Fruit fly (Drosophila melanogaster) whole organism, embryonic: Measurements from ENCODE around the gene Hnf4.

ENCODE experiments used
- Adf1 ChIP-seq: fragments of 200-800 bp; sonication (Bioruptor generic); IDR thresholded peaks from 2 replicates; pipeline ENCODE4 v1.3.6; 2022; ENCODE audit warnings: missing biosample characterization, missing genetic modification characterization
- CG11247 ChIP-seq: fragments of 200-800 bp; sonication (Bioruptor generic); IDR thresholded peaks from 2 replicates; pipeline ENCODE4 v1.3.6; 2022; ENCODE audit warnings: missing biosample characterization, missing genetic modification characterization
- CG12071 ChIP-seq: fragments of 200-800 bp; sonication (Bioruptor generic); optimal IDR thresholded peaks from 3 replicates; lab custom pipeline; 2018; ENCODE audit warnings: missing biosample characterization, mild to moderate bottlenecking, missing genetic modification characterization
- CG12104 ChIP-seq: fragments of 200-800 bp; sonication (Bioruptor generic); optimal IDR thresholded peaks from 3 replicates; lab custom pipeline; 2016; ENCODE audit warnings: missing biosample characterization, missing genetic modification characterization
- CG12299 ChIP-seq: fragments of 200-800 bp; sonication (Bioruptor generic); optimal IDR thresholded peaks from 2 replicates; lab custom pipeline; 2018; ENCODE audit warnings: missing biosample characterization, mild to moderate bottlenecking, missing genetic modification characterization
- CG12391 ChIP-seq: fragments of 200-800 bp; sonication (Bioruptor generic); optimal IDR thresholded peaks from 3 replicates; lab custom pipeline; 2018; ENCODE audit warnings: missing biosample characterization, mild to moderate bottlenecking, missing genetic modification characterization, moderate library complexity
- CG15514 ChIP-seq: fragments of 200-800 bp; sonication (Bioruptor generic); optimal IDR thresholded peaks from 3 replicates; lab custom pipeline; 2017; ENCODE audit warnings: missing biosample characterization, missing genetic modification characterization, mild to moderate bottlenecking, moderate library complexity, missing genetic modification reagents
- CG17612 ChIP-seq: fragments of 200-800 bp; sonication (Bioruptor generic); IDR thresholded peaks from 2 replicates; pipeline ENCODE4 v1.3.6; 2022; ENCODE audit warnings: missing biosample characterization, missing genetic modification characterization
- CG17802 ChIP-seq: fragments of 200-800 bp; sonication (Bioruptor generic); optimal IDR thresholded peaks from 2 replicates; lab custom pipeline; 2018; ENCODE audit warnings: missing biosample characterization, mild to moderate bottlenecking, missing genetic modification characterization, moderate library complexity
- CG17912 ChIP-seq: fragments of 200-800 bp; sonication (Bioruptor generic); optimal IDR thresholded peaks from 2 replicates; lab custom pipeline; 2018; ENCODE audit warnings: missing biosample characterization, mild to moderate bottlenecking, missing genetic modification characterization
- CG18764 ChIP-seq: fragments of 200-800 bp; sonication (Bioruptor generic); optimal IDR thresholded peaks from 3 replicates; lab custom pipeline; 2016; ENCODE audit warnings: missing biosample characterization, missing genetic modification characterization
- CG6791 ChIP-seq: fragments of 200-800 bp; sonication (Bioruptor generic); IDR thresholded peaks from 3 replicates; pipeline ENCODE4 v1.3.6; 2022; ENCODE audit warnings: missing biosample characterization, missing genetic modification characterization; ENCODE audit not compliant: partially characterized antibody
- CG9215 ChIP-seq: fragments of 200-800 bp; sonication (Bioruptor generic); IDR thresholded peaks from 2 replicates; pipeline ENCODE4 v1.3.6; 2022; ENCODE audit warnings: missing biosample characterization, missing genetic modification characterization
- CG9609 ChIP-seq: fragments of 200-800 bp; sonication (Bioruptor generic); optimal IDR thresholded peaks from 3 replicates; lab custom pipeline; 2016; ENCODE audit warnings: missing biosample characterization, missing genetic modification characterization
- CHES-1-like ChIP-seq: fragments of 200-800 bp; sonication (Bioruptor generic); optimal IDR thresholded peaks from 2 replicates; lab custom pipeline; 2016; ENCODE audit warnings: missing biosample characterization, missing genetic modification characterization
- Chrac-16 ChIP-seq: fragments of 200-800 bp; sonication (Bioruptor generic); optimal IDR thresholded peaks from 3 replicates; lab custom pipeline; 2016; ENCODE audit warnings: missing biosample characterization, missing genetic modification characterization
- CoRest ChIP-seq: fragments of 200-800 bp; sonication (Bioruptor generic); optimal IDR thresholded peaks from 3 replicates; lab custom pipeline; 2018; ENCODE audit warnings: missing biosample characterization, mild to moderate bottlenecking, missing genetic modification characterization, moderate library complexity
- Dip3 ChIP-seq: fragments of 200-800 bp; sonication (Bioruptor generic); optimal IDR thresholded peaks from 3 replicates; lab custom pipeline; 2016; ENCODE audit warnings: missing biosample characterization, missing genetic modification characterization
- Fer3 ChIP-seq: fragments of 200-800 bp; sonication (Bioruptor generic); optimal IDR thresholded peaks from 2 replicates; lab custom pipeline; 2018; ENCODE audit warnings: missing biosample characterization, mild to moderate bottlenecking, missing genetic modification characterization, moderate library complexity
- HHEX ChIP-seq: fragments of 200-800 bp; sonication (Bioruptor generic); optimal IDR thresholded peaks from 3 replicates; lab custom pipeline; 2017; ENCODE audit warnings: missing biosample characterization, mild to moderate bottlenecking, missing genetic modification characterization, missing genetic modification reagents
- HLH54F ChIP-seq: fragments of 200-800 bp; sonication (Bioruptor generic); optimal IDR thresholded peaks from 3 replicates; lab custom pipeline; 2016; ENCODE audit warnings: missing biosample characterization, missing genetic modification characterization
- Med ChIP-seq: fragments of 200-800 bp; sonication (Bioruptor generic); peaks from one replicate; lab custom pipeline; 2016; ENCODE audit warnings: missing biosample characterization, missing genetic modification characterization, mild to moderate bottlenecking, inconsistent platforms, moderate library complexity
- Sox100B ChIP-seq: fragments of 200-800 bp; sonication (Bioruptor generic); optimal IDR thresholded peaks from 3 replicates; lab custom pipeline; 2018; ENCODE audit warnings: missing biosample characterization, mild to moderate bottlenecking, missing genetic modification characterization
- Xbp1 ChIP-seq: fragments of 200-800 bp; sonication (Bioruptor generic); optimal IDR thresholded peaks from 3 replicates; lab custom pipeline; 2016; ENCODE audit warnings: missing biosample characterization, mild to moderate bottlenecking, missing genetic modification characterization
- amos ChIP-seq: fragments of 200-800 bp; sonication (Bioruptor generic); IDR thresholded peaks from 2 replicates; pipeline ENCODE4 v1.3.6; 2022; ENCODE audit warnings: missing biosample characterization, missing genetic modification characterization; ENCODE audit not compliant: partially characterized antibody
- aop ChIP-seq: fragments of 200-800 bp; sonication (Bioruptor generic); IDR thresholded peaks from 2 replicates; pipeline ENCODE4 v1.3.6; 2022; ENCODE audit warnings: missing biosample characterization, missing genetic modification characterization
- ap ChIP-seq: fragments of 200-800 bp; sonication (Bioruptor generic); IDR thresholded peaks from 2 replicates; pipeline ENCODE4 v1.3.6; 2022; ENCODE audit warnings: missing biosample characterization, missing genetic modification characterization
- ara ChIP-seq: fragments of 200-800 bp; sonication (Bioruptor generic); IDR thresholded peaks from 2 replicates; pipeline ENCODE4 v1.3.6; 2022; ENCODE audit warnings: missing biosample characterization, missing genetic modification characterization
- bbx ChIP-seq: fragments of 200-800 bp; sonication (Bioruptor generic); IDR thresholded peaks from 2 replicates; pipeline ENCODE4 v1.3.6; 2022; ENCODE audit warnings: missing biosample characterization, missing genetic modification characterization; ENCODE audit not compliant: partially characterized antibody
- btn ChIP-seq: fragments of 200-800 bp; sonication (Bioruptor generic); optimal IDR thresholded peaks from 2 replicates; lab custom pipeline; 2016; ENCODE audit warnings: missing biosample characterization, missing genetic modification characterization
- chinmo ChIP-seq: fragments of 200-800 bp; sonication (Bioruptor generic); IDR thresholded peaks from 4 replicates; pipeline ENCODE4 v1.3.6; 2022; ENCODE audit warnings: missing biosample characterization, missing genetic modification characterization; ENCODE audit not compliant: partially characterized antibody
- ftz-f1 ChIP-seq: fragments of 200-800 bp; sonication (Bioruptor generic); optimal IDR thresholded peaks from 2 replicates; lab custom pipeline; 2016; ENCODE audit warnings: missing biosample characterization, missing genetic modification characterization
- fu2 ChIP-seq: fragments of 200-800 bp; sonication (Bioruptor generic); optimal IDR thresholded peaks from 2 replicates; lab custom pipeline; 2016; ENCODE audit warnings: missing biosample characterization, missing genetic modification characterization
- gem ChIP-seq: fragments of 200-800 bp; sonication (Bioruptor generic); optimal IDR thresholded peaks from 2 replicates; lab custom pipeline; 2019; ENCODE audit warnings: missing biosample characterization, mild to moderate bottlenecking, missing genetic modification characterization, moderate library complexity
- grau ChIP-seq: fragments of 200-800 bp; optimal IDR thresholded peaks from 3 replicates; lab custom pipeline; 2019; ENCODE audit warnings: missing biosample characterization, mild to moderate bottlenecking, missing genetic modification characterization, moderate library complexity
- her ChIP-seq: fragments of 200-800 bp; sonication (Bioruptor generic); optimal IDR thresholded peaks from 2 replicates; lab custom pipeline; 2016; ENCODE audit warnings: missing biosample characterization, missing genetic modification characterization
- hkb ChIP-seq, 2 experiments: fragments of 200-800 bp in 1 of 2; fragments of >200 bp in 1 of 2; sonication (Bioruptor generic) in 1 of 2; IDR thresholded peaks in 1 of 2; optimal IDR thresholded peaks in 1 of 2; 2 replicates each; pipeline versions ENCODE4 v1.3.6 to Lab custom; 2017 to 2022; ENCODE audit warnings: missing biosample characterization in 1 of 2, missing genetic modification characterization in 1 of 2
- ken ChIP-seq: fragments of 200-800 bp; sonication (Bioruptor generic); IDR thresholded peaks from 3 replicates; pipeline ENCODE4 v1.3.6; 2022; ENCODE audit warnings: missing biosample characterization, missing genetic modification characterization
- lov ChIP-seq, 2 experiments: fragments of 200-800 bp in 1 of 2; fragments of >200 bp in 1 of 2; sonication (Bioruptor generic) in 1 of 2; IDR thresholded peaks in 1 of 2; optimal IDR thresholded peaks in 1 of 2; 2 replicates in 1 of 2; 3 replicates in 1 of 2; pipeline versions ENCODE4 v1.3.6 to Lab custom; 2017 to 2022; ENCODE audit warnings: missing biosample characterization in 1 of 2, missing genetic modification characterization in 1 of 2
- nmo ChIP-seq: fragments of 200-800 bp; sonication (Bioruptor generic); optimal IDR thresholded peaks from 2 replicates; lab custom pipeline; 2018; ENCODE audit warnings: missing biosample characterization, mild to moderate bottlenecking, missing genetic modification characterization, moderate library complexity
- run ChIP-seq: fragments of 200-800 bp; sonication (Bioruptor generic); optimal IDR thresholded peaks from 3 replicates; lab custom pipeline; 2018; ENCODE audit warnings: missing biosample characterization, mild to moderate bottlenecking, missing genetic modification characterization
- sd ChIP-seq: fragments of 200-800 bp; sonication (Bioruptor generic); optimal IDR thresholded peaks from 3 replicates; lab custom pipeline; 2018; ENCODE audit warnings: missing biosample characterization, mild to moderate bottlenecking, missing genetic modification characterization, moderate library complexity
- sens-2 ChIP-seq: fragments of 200-800 bp; sonication (Bioruptor generic); IDR thresholded peaks from 2 replicates; pipeline ENCODE4 v1.3.6; 2022; ENCODE audit warnings: missing biosample characterization, missing genetic modification characterization
- sob ChIP-seq: fragments of 200-800 bp; sonication (Bioruptor generic); IDR thresholded peaks from 2 replicates; pipeline ENCODE4 v1.3.6; 2022; ENCODE audit warnings: missing biosample characterization, missing genetic modification characterization
- stwl ChIP-seq: fragments of 200-800 bp; sonication (Bioruptor generic); optimal IDR thresholded peaks from 3 replicates; lab custom pipeline; 2018; ENCODE audit warnings: missing biosample characterization, mild to moderate bottlenecking, missing genetic modification characterization, moderate library complexity
- vnd ChIP-seq: fragments of 200-800 bp; sonication (Bioruptor generic); IDR thresholded peaks from 3 replicates; pipeline ENCODE4 v1.3.6; 2022; ENCODE audit warnings: missing biosample characterization, missing genetic modification characterization; ENCODE audit not compliant: partially characterized antibody
- zfh2 ChIP-seq: fragments of 200-800 bp; sonication (Bioruptor generic); optimal IDR thresholded peaks from 2 replicates; lab custom pipeline; 2016; ENCODE audit warnings: missing biosample characterization, missing genetic modification characterization

Gene Hnf4

DNA sequence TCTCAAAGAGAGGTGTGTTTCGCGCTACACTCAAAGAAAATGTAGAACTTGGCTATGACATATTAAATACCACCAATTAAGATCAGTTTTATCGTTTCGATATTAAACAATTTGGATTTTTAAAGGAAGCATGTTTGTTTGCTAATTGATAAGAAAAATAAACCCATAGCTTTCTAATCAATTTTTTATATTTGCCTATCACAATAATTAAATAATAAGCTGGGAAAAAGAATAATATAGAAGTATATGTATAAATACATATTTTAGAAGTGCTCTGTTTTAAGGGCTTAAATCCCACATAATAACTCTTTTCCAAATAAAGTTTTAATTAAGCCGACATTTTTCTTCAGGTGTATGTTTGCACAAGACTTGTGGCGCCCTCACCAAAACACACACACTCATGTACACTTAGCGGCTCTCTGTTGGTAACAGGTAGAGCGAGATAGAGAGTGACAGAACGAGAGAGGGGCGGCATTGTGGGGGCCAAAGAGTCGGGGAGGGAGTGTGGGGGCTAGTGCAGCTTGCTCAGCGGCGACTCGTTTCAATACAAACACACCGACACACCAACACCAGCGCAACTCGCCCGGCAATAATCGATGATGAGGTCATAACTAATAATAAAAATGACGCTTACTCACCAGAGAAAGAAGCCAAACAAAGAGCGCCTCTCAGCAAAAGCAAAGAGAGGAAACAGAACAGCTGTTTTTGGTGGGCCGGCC, 8.4 kb upstream of the Hnf4 start (continued):
- no peak; the same call in 1 of the 2 replicates for TF ChIP-seq amos
- no peak for TF ChIP-seq CG6791 (GFP tag; lab: Robert Waterston, UW)
- TF ChIP-seq Dip3 = peak; percentile 74
- no peak for TF ChIP-seq ftz-f1 (GFP tag; lab: Kevin White, UChicago)
- no peak for TF ChIP-seq vnd
- TF ChIP-seq Med (GFP tag; lab: Kevin White, UChicago) = peak; percentile 90
- peak; percentile 100 for TF ChIP-seq chinmo
- peak; percentile 42 for TF ChIP-seq btn (GFP tag; lab: Kevin White, UChicago)
- TF ChIP-seq CHES-1-like (GFP tag; lab: Kevin White, UChicago) = peak; percentile 32
- TF ChIP-seq gem (tag; lab: Kevin White, UChicago) = peak; percentile 97
- peak; percentile 95 for TF ChIP-seq grau (tag; lab: Kevin White, UChicago)
- peak; percentile 88 for TF ChIP-seq HHEX (GFP tag; lab: Kevin White, UChicago)
- TF ChIP-seq stwl (tag; lab: Kevin White, UChicago) = no peak
- TF ChIP-seq run (tag; lab: Kevin White, UChicago) = peak; percentile 64
- peak; percentile 29 for TF ChIP-seq CG9609 (GFP tag; lab: Kevin White, UChicago)
- peak; percentile 66 for TF ChIP-seq HLH54F (GFP tag; lab: Kevin White, UChicago)
- no peak for TF ChIP-seq sens-2 (GFP tag; lab: Robert Waterston, UW)
- TF ChIP-seq Adf1 (GFP tag; lab: Robert Waterston, UW) = peak; percentile 64
- peak; percentile 54; the same call in 1 of the 2 replicates for TF ChIP-seq aop (GFP tag; lab: Robert Waterston, UW)
- peak; percentile 81 for TF ChIP-seq sd (tag; lab: Kevin White, UChicago)
- peak; percentile 75 for TF ChIP-seq CG12299 (tag; lab: Kevin White, UChicago)
- TF ChIP-seq fu2 (GFP tag; lab: Kevin White, UChicago) = peak; percentile 51
- TF ChIP-seq CG9215 = peak; percentile 73
- peak; percentile 42; the same call in 1 of the 2 replicates for TF ChIP-seq bbx (GFP tag; lab: Robert Waterston, UW)
- peak; percentile 68 for TF ChIP-seq CG12071 (GFP tag; lab: Kevin White, UChicago)
- TF ChIP-seq CG12104 (GFP tag; lab: Kevin White, UChicago) = peak; percentile 86
- peak; percentile 94 for TF ChIP-seq nmo (GFP tag; lab: Kevin White, UChicago)
- TF ChIP-seq CG17802 (tag; lab: Kevin White, UChicago) = no peak
- TF ChIP-seq CG15514 (GFP tag; lab: Kevin White, UChicago) = peak; percentile 63
- peak; percentile 40 for TF ChIP-seq ara (GFP tag; lab: Robert Waterston, UW)
- TF ChIP-seq ken (GFP tag; lab: Robert Waterston, UW) = 0 out of 3 replicates have a peak, but pooled peaks have one; percentile 47
- no peak for TF ChIP-seq hkb (optimal IDR thresholded peaks at IDR 0.05; lab: Kevin White, UChicago)
- TF ChIP-seq hkb (GFP tag; IDR thresholded peaks at IDR 0.05; lab: Robert Waterston, UW) = peak; percentile 89
- TF ChIP-seq CG11247 (GFP tag; lab: Robert Waterston, UW) = peak; percentile 66; the same call in 1 of the 2 replicates
- TF ChIP-seq CoRest = peak; percentile 97
- peak; percentile 77 for TF ChIP-seq sob (GFP tag; lab: Robert Waterston, UW)
- peak; percentile 94 for TF ChIP-seq CG12391 (tag; lab: Kevin White, UChicago)
- TF ChIP-seq her (GFP tag; lab: Kevin White, UChicago) = no peak
- TF ChIP-seq CG17912 (GFP tag; lab: Kevin White, UChicago) = no peak
- peak; percentile 71 for TF ChIP-seq CG18764 (GFP tag; lab: Kevin White, UChicago)
- peak; percentile 66 for TF ChIP-seq ap (GFP tag; lab: Robert Waterston, UW)
- no peak for TF ChIP-seq lov (optimal IDR thresholded peaks at IDR 0.05; lab: Kevin White, UChicago)
- peak; percentile 60; the same call in 1 of the 3 replicates for TF ChIP-seq lov (GFP tag; IDR thresholded peaks at IDR 0.05; lab: Robert Waterston, UW)
- peak; percentile 94 for TF ChIP-seq Sox100B
- no peak for TF ChIP-seq CG17612 (GFP tag; lab: Robert Waterston, UW)
- peak; percentile 86 for TF ChIP-seq Xbp1
- peak; percentile 72 for TF ChIP-seq zfh2
- peak; percentile 85 for TF ChIP-seq Chrac-16 (GFP tag; lab: Kevin White, UChicago)
- TF ChIP-seq Fer3 (tag; lab: Kevin White, UChicago) = peak; percentile 86
